Worm (Caenorhabditis elegans) whole organism, midembryonic: ENCODE results near the gene D2023.6.

ENCODE experiments used
- T22C8.4 ChIP-seq: fragments of 200-800 bp; sonication (Bioruptor generic); IDR thresholded peaks from 2 replicates; pipeline ENCODE4 v1.3.6; 2022; ENCODE audit warnings: missing genetic modification characterization, missing compliant biosample characterization
- cog-1 ChIP-seq: sonication (generic microtip); optimal IDR thresholded peaks from 2 replicates; lab custom pipeline; 2016; ENCODE audit warnings: missing genetic modification characterization, missing compliant biosample characterization
- flt-1 ChIP-seq: fragments of 200-800 bp; sonication (Bioruptor generic); IDR thresholded peaks from 2 replicates; pipeline ENCODE4 v1.3.6; 2022; ENCODE audit warnings: missing genetic modification characterization, missing compliant biosample characterization
- klf-2 ChIP-seq: fragments of 200-800 bp; sonication (Bioruptor generic); conservative IDR thresholded peaks from 2 replicates; pipeline ENCODE4 v1.3.6; 2022; ENCODE audit warnings: missing genetic modification reagents, missing genetic modification characterization, missing compliant biosample characterization
- med-1 ChIP-seq: sonication (generic microtip); optimal IDR thresholded peaks from 2 replicates; lab custom pipeline; 2017; ENCODE audit warnings: missing genetic modification characterization, mild to moderate bottlenecking, missing compliant biosample characterization, antibody characterized with exemption, missing genetic modification reagents; ENCODE audit not compliant: insufficient read depth
- ref-1 ChIP-seq: fragments of 200-800 bp; sonication (Bioruptor generic); conservative IDR thresholded peaks from 2 replicates; pipeline ENCODE4 v1.3.6; 2022; ENCODE audit warnings: missing genetic modification reagents, missing genetic modification characterization, missing compliant biosample characterization
- tab-1 ChIP-seq: fragments of 200-800 bp; sonication (Bioruptor generic); IDR thresholded peaks from 2 replicates; pipeline ENCODE4 v1.3.6; 2022; ENCODE audit warnings: missing genetic modification characterization, missing compliant biosample characterization
- ztf-23 ChIP-seq: fragments of 200-800 bp; sonication (Bioruptor generic); IDR thresholded peaks from 2 replicates; pipeline ENCODE4 v1.3.6; 2022; ENCODE audit warnings: missing genetic modification reagents, missing genetic modification characterization, missing compliant biosample characterization
- ztf-29 ChIP-seq: fragments of 200-800 bp; sonication (Bioruptor generic); IDR thresholded peaks from 2 replicates; pipeline ENCODE4 v1.3.6; 2022; ENCODE audit warnings: missing genetic modification reagents, missing genetic modification characterization, missing compliant biosample characterization

D2023.6 gene

DNA sequence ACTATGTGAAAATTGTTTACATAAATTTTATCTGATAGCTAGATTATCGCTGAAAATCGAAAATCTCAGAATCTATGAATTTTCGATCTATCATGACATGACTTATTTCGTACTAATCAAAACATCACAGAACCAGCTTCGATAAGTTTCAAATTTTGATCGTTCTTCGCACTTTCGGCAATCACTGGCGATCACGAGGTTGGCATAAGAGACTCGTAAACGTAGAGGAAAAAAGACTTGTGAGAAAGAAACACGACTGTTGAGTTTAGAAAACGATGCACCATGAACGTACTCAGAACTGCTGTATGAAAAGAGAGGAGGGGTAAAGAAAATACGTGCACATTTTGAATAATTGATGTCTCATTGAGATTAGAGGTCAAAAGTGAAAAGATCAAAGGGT is 3.2 kb upstream of the D2023.6 start:
- TF ChIP-seq ztf-29 (GFP tag; lab: Robert Waterston, UW): no peak
- TF ChIP-seq cog-1 (tag; lab: Kevin White, UChicago): no peak
- no peak for TF ChIP-seq ztf-23
- TF ChIP-seq tab-1 (GFP tag; lab: Robert Waterston, UW): no peak

DNA sequence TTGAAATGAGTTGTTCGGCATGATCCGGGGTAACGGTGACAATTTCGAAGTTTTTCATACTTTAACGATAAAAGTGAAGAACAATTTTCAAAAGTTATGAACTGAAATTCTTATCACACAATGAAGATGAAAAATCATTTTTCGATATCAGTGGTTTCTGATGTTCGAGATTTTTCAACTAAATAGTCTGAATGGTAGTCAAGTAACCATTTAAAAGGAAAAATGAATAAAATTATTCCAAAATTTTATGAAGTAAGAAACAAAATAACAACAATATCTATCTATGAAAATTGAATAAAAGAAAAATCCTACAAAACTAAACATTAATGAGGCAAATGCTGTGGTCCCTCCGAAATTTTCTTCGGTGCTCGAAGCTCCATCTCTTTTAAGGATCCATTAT is 1.5 kb upstream of the D2023.6 start, which contains the start of gene D2023.4:
Gene D2023.4 (minus strand): TSS at position 101 of the 400 bp plus-strand sequence.
- no peak for TF ChIP-seq tab-1 (GFP tag; lab: Robert Waterston, UW)
- TF ChIP-seq flt-1 (GFP tag; lab: Robert Waterston, UW): no peak
- TF ChIP-seq med-1 (GFP tag; lab: Kevin White, UChicago): no peak
- TF ChIP-seq ztf-23: no peak
- TF ChIP-seq T22C8.4 (GFP tag; lab: Robert Waterston, UW): no peak
- TF ChIP-seq klf-2 (GFP tag; lab: Robert Waterston, UW): no peak
- TF ChIP-seq cog-1 (tag; lab: Kevin White, UChicago): no peak
- TF ChIP-seq ztf-29 (GFP tag; lab: Robert Waterston, UW): no peak
- TF ChIP-seq ref-1 (GFP tag; lab: Robert Waterston, UW): no peak

DNA sequence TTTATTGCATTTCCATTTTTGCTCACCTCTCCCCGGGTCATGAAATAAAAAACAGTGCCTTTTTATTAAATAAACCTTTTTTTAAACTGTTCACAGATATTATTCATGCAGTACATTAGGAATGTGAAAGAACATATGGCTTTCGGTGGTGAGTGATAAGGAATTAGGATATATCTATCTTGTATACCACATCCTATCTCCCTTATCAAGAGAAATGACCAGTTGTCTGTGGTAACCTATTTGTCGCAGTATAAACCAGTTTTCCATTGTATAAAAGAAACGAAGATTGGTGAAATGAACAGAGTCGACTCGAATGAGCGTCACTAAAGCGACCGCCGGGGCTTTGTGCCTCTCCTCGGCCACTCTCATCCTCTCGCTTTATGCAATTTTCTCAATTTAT is 2.1 kb downstream of the D2023.6 start, which contains the start of gene col-158:
Gene col-158 (plus strand): TSS at position 301 of the 400 bp plus-strand sequence.
- no peak for TF ChIP-seq flt-1 (GFP tag; lab: Robert Waterston, UW)
- TF ChIP-seq ztf-29 (GFP tag; lab: Robert Waterston, UW): no peak
- TF ChIP-seq tab-1 (GFP tag; lab: Robert Waterston, UW): no peak
- TF ChIP-seq cog-1 (tag; lab: Kevin White, UChicago): no peak
- no peak for TF ChIP-seq med-1 (GFP tag; lab: Kevin White, UChicago)
- no peak for TF ChIP-seq T22C8.4 (GFP tag; lab: Robert Waterston, UW)
- TF ChIP-seq ztf-23: no peak
- no peak for TF ChIP-seq klf-2 (GFP tag; lab: Robert Waterston, UW)
- TF ChIP-seq ref-1 (GFP tag; lab: Robert Waterston, UW): no peak

DNA sequence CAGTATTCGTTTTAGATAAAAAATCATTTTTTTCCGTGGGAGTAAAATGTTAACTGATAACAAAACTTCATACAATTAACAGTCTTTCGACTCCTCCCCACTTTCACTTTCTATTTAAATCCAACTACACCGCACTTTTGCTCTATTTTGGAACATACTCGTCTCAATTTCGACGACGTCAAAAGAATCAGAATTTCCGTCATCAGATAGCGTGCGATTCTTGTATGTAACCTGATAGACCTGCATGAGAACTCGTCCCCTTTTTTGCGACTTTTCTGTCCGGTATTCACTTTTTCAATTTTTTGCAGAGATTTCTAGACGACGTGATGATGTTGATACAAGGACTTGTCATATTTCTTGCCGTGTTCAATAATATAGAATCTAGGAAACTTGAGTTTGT is 6.2 kb downstream of the D2023.6 start, which contains the start of gene pho-8:
Gene pho-8 (plus strand): TSS at position 301 of the 400 bp plus-strand sequence.
- TF ChIP-seq T22C8.4 (GFP tag; lab: Robert Waterston, UW): no peak
- no peak for TF ChIP-seq med-1 (GFP tag; lab: Kevin White, UChicago)
- TF ChIP-seq tab-1 (GFP tag; lab: Robert Waterston, UW): no peak
- TF ChIP-seq ztf-29 (GFP tag; lab: Robert Waterston, UW): no peak

- TF ChIP-seq cog-1 (tag; lab: Kevin White, UChicago) (no peak), ztf-23 (no peak), T22C8.4 (GFP tag; lab: Robert Waterston, UW) (no peak), ref-1 (GFP tag; lab: Robert Waterston, UW) (no peak), med-1 (GFP tag; lab: Kevin White, UChicago) (no peak), flt-1 (GFP tag; lab: Robert Waterston, UW) (no peak), klf-2 (GFP tag; lab: Robert Waterston, UW) (no peak)
These were observed 8.9 kb downstream of the D2023.6 start, which contains the start of gene R13H4.2 for ce11 chrV:11836073-11836472. R13H4.2 (plus strand) TSS chrV:11836391.

DNA sequence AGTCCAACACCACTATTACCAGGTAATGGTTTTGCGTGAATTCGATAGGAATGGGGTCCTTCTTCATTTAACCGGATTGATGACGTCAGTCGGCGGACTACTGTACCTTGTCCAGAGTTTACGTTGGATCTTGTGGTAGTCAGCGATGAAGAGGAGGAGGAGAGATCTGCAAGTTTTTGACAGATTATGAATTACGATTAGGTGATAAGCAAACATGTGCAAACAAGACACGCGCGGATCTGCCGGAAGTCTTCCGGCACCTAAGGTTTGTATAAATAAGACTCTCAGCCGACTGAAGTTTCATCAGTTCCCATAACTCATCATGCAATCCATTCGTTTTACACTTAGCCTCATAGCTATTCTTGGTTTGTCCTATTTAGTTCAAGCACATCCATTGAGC is 12.1 kb downstream of the D2023.6 start, which contains the start of gene idpb-5:
Gene idpb-5 (plus strand): TSS at position 301 of the 400 bp plus-strand sequence.
- TF ChIP-seq klf-2 (GFP tag; lab: Robert Waterston, UW) (no peak), med-1 (GFP tag; lab: Kevin White, UChicago) (no peak), T22C8.4 (GFP tag; lab: Robert Waterston, UW) (no peak), tab-1 (GFP tag; lab: Robert Waterston, UW) (no peak), ztf-23 (no peak), ztf-29 (GFP tag; lab: Robert Waterston, UW) (no peak), ref-1 (GFP tag; lab: Robert Waterston, UW) (no peak), flt-1 (GFP tag; lab: Robert Waterston, UW) (no peak), cog-1 (tag; lab: Kevin White, UChicago) (no peak)

- TF ChIP-seq cog-1 (tag; lab: Kevin White, UChicago): no peak
- no peak for TF ChIP-seq klf-2 (GFP tag; lab: Robert Waterston, UW)
- no peak for TF ChIP-seq tab-1 (GFP tag; lab: Robert Waterston, UW)
- no peak for TF ChIP-seq med-1 (GFP tag; lab: Kevin White, UChicago)
- no peak for TF ChIP-seq ztf-29 (GFP tag; lab: Robert Waterston, UW)
- no peak for TF ChIP-seq ref-1 (GFP tag; lab: Robert Waterston, UW)
- no peak for TF ChIP-seq flt-1 (GFP tag; lab: Robert Waterston, UW)
- TF ChIP-seq ztf-23: no peak
- TF ChIP-seq T22C8.4 (GFP tag; lab: Robert Waterston, UW): no peak
These were observed 16.7 kb downstream of the D2023.6 start, which contains the start of gene nphp-4 for ce11 chrV:11843678-11844366. nphp-4 (minus strand) TSS chrV:11843728.

DNA sequence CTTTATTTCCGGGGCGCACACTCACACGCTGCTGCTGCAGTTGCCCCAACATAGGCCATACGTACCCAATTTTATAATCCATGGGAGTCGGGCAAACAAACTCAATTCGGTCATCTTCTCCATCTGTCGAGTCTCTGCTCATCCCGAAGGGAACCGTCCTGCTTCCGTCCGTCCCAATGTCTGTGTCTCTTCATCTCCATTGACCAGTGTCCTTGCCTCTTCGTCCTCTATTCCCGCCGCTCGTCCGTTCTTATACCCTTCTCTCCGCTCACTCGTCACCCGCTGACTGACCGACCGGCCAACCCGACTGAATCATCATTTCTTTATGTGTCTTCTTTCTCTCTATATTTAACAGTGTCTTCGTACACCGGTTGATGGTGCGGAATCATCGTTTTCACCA is 17.7 kb downstream of the D2023.6 start:
- TF ChIP-seq tab-1 (GFP tag; lab: Robert Waterston, UW): peak; percentile 68; the same call in 1 of the 2 replicates
- TF ChIP-seq ztf-29 (GFP tag; lab: Robert Waterston, UW): no peak
- peak; percentile 48 for TF ChIP-seq cog-1 (tag; lab: Kevin White, UChicago)

- TF ChIP-seq T22C8.4 (GFP tag; lab: Robert Waterston, UW): no peak
- TF ChIP-seq ztf-29 (GFP tag; lab: Robert Waterston, UW): no peak
- no peak for TF ChIP-seq med-1 (GFP tag; lab: Kevin White, UChicago)
- TF ChIP-seq klf-2 (GFP tag; lab: Robert Waterston, UW): no peak
- TF ChIP-seq ztf-23: no peak
- TF ChIP-seq tab-1 (GFP tag; lab: Robert Waterston, UW): no peak
- no peak for TF ChIP-seq cog-1 (tag; lab: Kevin White, UChicago)
These were observed 18.3 kb downstream of the D2023.6 start, which contains the start of gene hmp-1 for ce11 chrV:11845492-11845891. hmp-1 (plus strand) TSS chrV:11845871.
